Fruit fly (Drosophila melanogaster) ovary, adult (tissue): Measurements from ENCODE around the gene Pdfr.
"Not testable (repeated sequence)": the region's sequence is repeated elsewhere in the genome, so short reads cannot be mapped to it uniquely, and the experiment has no call there.

ENCODE experiments used
- CG17801 ChIP-seq: fragments of 200-800 bp; optimal IDR thresholded peaks from 2 replicates; lab custom pipeline; 2019; ENCODE audit warnings: missing biosample characterization, mild to moderate bottlenecking, missing genetic modification characterization, moderate library complexity; ENCODE audit not compliant: partially characterized antibody

Gene Pdfr

DNA sequence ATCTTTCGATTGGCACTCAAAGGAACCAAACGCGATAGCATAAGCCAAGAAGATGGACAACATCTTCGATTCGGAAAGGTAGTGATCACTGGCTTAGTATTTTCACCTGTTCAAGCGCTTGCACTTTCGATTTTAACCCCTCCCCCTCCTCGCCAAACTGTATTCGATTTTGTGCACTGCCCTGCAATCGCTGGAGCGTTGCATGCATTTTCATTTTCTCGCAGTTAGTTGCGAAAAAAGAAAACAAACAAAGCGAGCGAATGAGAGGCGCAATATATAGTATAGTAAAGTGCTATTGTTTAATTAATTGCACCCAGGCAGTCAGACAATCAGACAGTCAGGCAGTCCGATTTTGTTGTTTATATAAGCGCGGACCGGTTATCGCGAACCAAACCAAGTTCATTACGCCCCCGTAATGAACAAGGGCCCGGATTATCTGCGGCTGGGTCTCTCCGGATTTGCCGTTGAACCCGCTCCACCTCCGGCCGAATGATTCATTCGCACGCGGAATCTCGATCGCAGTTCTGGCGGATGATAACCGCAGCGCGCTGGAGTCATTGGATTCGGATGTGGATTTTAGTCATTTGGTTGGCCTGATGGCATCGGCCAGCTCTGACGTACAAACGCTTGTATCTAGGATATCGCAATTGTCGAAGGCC, 41.2 kb downstream of the Pdfr start:
- TF ChIP-seq CG17801 (GFP tag; lab: Kevin White, UChicago) = no peak

dm6 chrX:2593753-2594096, 41.7 kb downstream of the Pdfr start:
- peak; percentile 77 for TF ChIP-seq CG17801 (GFP tag; lab: Kevin White, UChicago)

dm6 chrX:2603851-2604505, 52.0 kb downstream of the Pdfr start, which contains the start of the genes Klp3A and Zw10:
Gene Klp3A (minus strand): TSS chrX:2604052.
Gene Zw10 (plus strand): TSS chrX:2604197.
- TF ChIP-seq CG17801 (GFP tag; lab: Kevin White, UChicago) = peak; percentile 32

DNA sequence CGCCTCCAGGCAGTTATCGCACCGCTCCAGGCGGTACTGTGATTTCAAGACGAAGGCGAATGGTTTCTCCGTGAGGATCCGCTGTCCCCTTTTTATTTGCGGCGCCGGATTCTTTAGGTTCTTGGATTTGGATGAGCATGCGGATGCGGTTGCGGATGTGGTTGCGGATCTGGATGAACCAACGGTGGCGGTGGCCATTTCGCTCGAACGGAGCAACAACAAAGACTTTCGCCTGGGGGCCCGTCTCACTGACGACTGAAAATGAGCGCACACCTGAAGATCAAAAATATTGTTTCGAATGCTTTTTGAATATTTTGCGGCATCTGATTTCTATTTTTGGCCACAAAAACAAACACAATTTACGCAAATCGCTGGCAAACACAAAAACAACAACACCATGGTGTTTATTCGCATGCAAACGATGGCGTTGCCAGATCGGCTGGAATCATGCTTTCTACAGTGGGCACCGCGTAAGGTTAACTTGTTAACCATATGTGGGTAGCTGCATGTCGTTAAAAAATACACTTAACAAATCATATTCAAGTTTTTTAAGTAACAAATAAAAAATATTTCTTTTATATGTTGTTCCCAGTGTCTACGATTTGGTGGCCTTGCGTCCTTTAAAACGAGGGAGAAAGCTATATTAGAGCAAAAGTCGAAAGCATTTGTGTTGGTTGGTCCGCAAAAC, 56.6 kb downstream of the Pdfr start, which contains the start of gene Smyd3:
TSS of gene Smyd3 (minus strand) at position 407 of the 688 bp plus-strand sequence.
- peak; percentile 80 for TF ChIP-seq CG17801 (GFP tag; lab: Kevin White, UChicago)

- not testable (repeated sequence) for TF ChIP-seq CG17801 (GFP tag; lab: Kevin White, UChicago)
Observed at dm6 chrX:2610236-2610635, 58.2 kb downstream of the Pdfr start, which contains the start of gene eIF3g1. Gene eIF3g1 (minus strand): TSS chrX:2610336.

- TF ChIP-seq CG17801 (GFP tag; lab: Kevin White, UChicago) = no peak
Observed at dm6 chrX:2617417-2617816, 65.4 kb downstream of the Pdfr start.

DNA sequence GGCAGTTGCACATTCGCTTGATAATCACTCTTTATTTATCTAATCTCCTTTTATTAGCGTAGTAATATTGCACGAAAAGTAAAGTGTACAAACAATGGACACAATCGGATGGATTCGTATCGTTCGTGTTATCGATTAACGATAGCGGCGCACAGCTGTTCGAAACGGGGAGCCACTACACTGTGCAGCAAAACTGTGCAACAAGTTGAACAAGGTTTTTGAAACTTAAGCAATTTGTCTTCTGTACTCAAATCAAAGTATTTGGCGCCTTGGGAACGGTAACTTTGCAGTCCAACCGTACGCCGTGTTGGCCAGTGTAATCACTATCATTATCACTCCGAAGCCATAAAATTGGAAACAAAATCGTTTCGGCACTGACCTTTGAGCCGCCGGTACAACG, 67.6 kb downstream of the Pdfr start, which contains the start of the genes Tsp3A and Seipin:
TSS of gene Tsp3A (minus strand) at position 88 of the 400 bp plus-strand sequence.
TSS of gene Seipin (plus strand) at position 149 of the 400 bp plus-strand sequence.
- TF ChIP-seq CG17801 (GFP tag; lab: Kevin White, UChicago) = peak; percentile 82

DNA sequence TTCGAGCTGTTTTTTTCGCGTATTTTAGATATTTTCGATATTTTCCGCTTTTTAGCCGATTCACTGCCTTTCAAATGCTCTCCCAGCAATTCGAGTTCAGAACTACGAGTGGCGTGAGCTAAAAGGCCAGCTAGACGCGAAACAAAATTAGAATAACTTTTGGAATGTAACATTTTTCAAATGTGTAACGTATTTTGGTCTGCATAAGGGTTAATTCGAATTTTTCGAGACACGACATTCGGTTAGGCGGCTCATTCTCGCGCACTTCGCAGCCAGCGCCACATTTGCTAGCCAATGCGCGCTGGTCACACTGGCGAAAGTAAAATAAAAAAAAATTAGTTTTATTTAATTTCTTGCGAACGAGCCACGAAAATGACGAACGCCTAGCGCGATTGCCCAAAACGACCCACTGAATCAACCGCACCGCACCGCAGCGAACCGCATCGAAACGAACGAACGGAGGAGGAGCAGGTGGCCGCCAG, 72.6 kb downstream of the Pdfr start, which contains the start of the genes brv3 and Pi4KIIIalpha:
TSS of gene brv3 (minus strand) at position 51 of the 482 bp plus-strand sequence.
TSS of gene Pi4KIIIalpha (plus strand) at position 280 of the 482 bp plus-strand sequence.
- no peak for TF ChIP-seq CG17801 (GFP tag; lab: Kevin White, UChicago)

DNA sequence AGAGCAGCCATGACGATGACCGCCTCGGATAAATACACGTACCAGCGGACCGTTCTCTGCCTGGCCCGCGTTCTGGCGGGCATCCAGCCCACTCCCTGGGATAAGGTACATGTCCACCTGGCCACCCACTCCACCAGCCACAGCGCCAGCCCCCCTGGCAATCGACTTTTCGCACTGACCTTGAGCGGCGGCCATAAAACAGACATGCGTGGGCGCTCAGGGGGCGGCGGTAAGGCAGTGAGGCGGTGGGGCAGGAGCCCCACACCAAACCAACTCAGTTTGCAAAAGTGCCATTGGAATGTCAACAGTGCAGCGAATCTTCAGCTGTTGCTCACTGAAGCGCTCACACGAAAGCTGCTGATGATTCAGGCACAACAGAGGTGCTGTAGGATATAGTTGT, 73.0 kb downstream of the Pdfr start:
- no peak for TF ChIP-seq CG17801 (GFP tag; lab: Kevin White, UChicago)
